Worm (Caenorhabditis elegans): ENCODE results near the gene gtf-2H3.

The gtf-2H3 gene

ce11 chrIII:10085574-10085973, 34.4 kb downstream of the gtf-2H3 start:
- no peak for TF ChIP-seq hnd-1 (tag; optimal IDR thresholded peaks at IDR 0.05)

ce11 chrIII:10085103-10085502, 34.8 kb downstream of the gtf-2H3 start, which contains the start of gene T16H12.13:
TSS of gene T16H12.13 (plus strand) at chrIII:10085403.
- no peak for TF ChIP-seq hmbx-1 (tag; optimal IDR thresholded peaks at IDR 0.05)
- TF ChIP-seq pes-1 (GFP tag; IDR thresholded peaks at IDR 0.05) = no peak
- no peak for TF ChIP-seq F13C5.2 (tag; optimal IDR thresholded peaks at IDR 0.05)
- TF ChIP-seq ceh-13 (GFP tag; optimal IDR thresholded peaks at IDR 0.05) = no peak
- no peak for TF ChIP-seq ama-1 (optimal IDR thresholded peaks at IDR 0.05)
- no peak for TF ChIP-seq scrt-1 (GFP tag; IDR thresholded peaks at IDR 0.05)
- TF ChIP-seq hnd-1 (tag; optimal IDR thresholded peaks at IDR 0.05) = no peak
- TF ChIP-seq sea-1 (GFP tag; conservative IDR thresholded peaks at IDR 0.05) = no peak
- TF ChIP-seq aly-1 (tag; optimal IDR thresholded peaks at IDR 0.05) = no peak
- no peak for TF ChIP-seq tra-4 (tag; optimal IDR thresholded peaks at IDR 0.05)
- no peak for TF ChIP-seq tbx-11 (GFP tag; IDR thresholded peaks at IDR 0.05)
- no peak for TF ChIP-seq tbx-37 (GFP tag; conservative IDR thresholded peaks at IDR 0.05)
- TF ChIP-seq flt-1 (GFP tag; IDR thresholded peaks at IDR 0.05) = no peak
- no peak for TF ChIP-seq ets-7 (tag; optimal IDR thresholded peaks at IDR 0.05)
- no peak for TF ChIP-seq B0310.2 (tag; optimal IDR thresholded peaks at IDR 0.05)

ce11 chrIII:10083242-10083641, 36.7 kb downstream of the gtf-2H3 start, which contains the start of gene T16H12.3:
TSS of gene T16H12.3 (minus strand) at chrIII:10083292.
- TF ChIP-seq flt-1 (GFP tag; IDR thresholded peaks at IDR 0.05) (no peak), aly-1 (tag; optimal IDR thresholded peaks at IDR 0.05) (no peak), scrt-1 (GFP tag; IDR thresholded peaks at IDR 0.05) (no peak), hmg-4 (GFP tag; optimal IDR thresholded peaks at IDR 0.05) (no peak), tbx-37 (GFP tag; conservative IDR thresholded peaks at IDR 0.05) (no peak), ama-1 (optimal IDR thresholded peaks at IDR 0.05) (no peak), ets-7 (tag; optimal IDR thresholded peaks at IDR 0.05) (no peak), hnd-1 (tag; optimal IDR thresholded peaks at IDR 0.05) (no peak), tbx-11 (GFP tag; IDR thresholded peaks at IDR 0.05) (no peak), sea-1 (GFP tag; conservative IDR thresholded peaks at IDR 0.05) (no peak), hmbx-1 (tag; optimal IDR thresholded peaks at IDR 0.05) (no peak), ceh-36 (tag; optimal IDR thresholded peaks at IDR 0.05) (no peak), F13C5.2 (tag; optimal IDR thresholded peaks at IDR 0.05) (no peak), B0310.2 (tag; optimal IDR thresholded peaks at IDR 0.05) (no peak), tra-4 (tag; optimal IDR thresholded peaks at IDR 0.05) (no peak), ceh-13 (GFP tag; optimal IDR thresholded peaks at IDR 0.05) (no peak), pes-1 (GFP tag; IDR thresholded peaks at IDR 0.05) (no peak)

ce11 chrIII:10078784-10079183, 41.2 kb downstream of the gtf-2H3 start:
- no peak for TF ChIP-seq hnd-1 (tag; optimal IDR thresholded peaks at IDR 0.05)
- no peak for TF ChIP-seq aly-1 (tag; optimal IDR thresholded peaks at IDR 0.05)
- no peak for TF ChIP-seq tbx-37 (GFP tag; conservative IDR thresholded peaks at IDR 0.05)
- TF ChIP-seq B0310.2 (tag; optimal IDR thresholded peaks at IDR 0.05) = no peak
- TF ChIP-seq sea-1 (GFP tag; conservative IDR thresholded peaks at IDR 0.05) = no peak
- TF ChIP-seq scrt-1 (GFP tag; IDR thresholded peaks at IDR 0.05) = no peak
- no peak for TF ChIP-seq pes-1 (GFP tag; IDR thresholded peaks at IDR 0.05)
- no peak for TF ChIP-seq tbx-11 (GFP tag; IDR thresholded peaks at IDR 0.05)
- no peak for TF ChIP-seq F13C5.2 (tag; optimal IDR thresholded peaks at IDR 0.05)
- TF ChIP-seq ceh-36 (tag; optimal IDR thresholded peaks at IDR 0.05) = no peak
- TF ChIP-seq hmg-4 (GFP tag; optimal IDR thresholded peaks at IDR 0.05) = no peak
- no peak for TF ChIP-seq ceh-13 (GFP tag; optimal IDR thresholded peaks at IDR 0.05)

- TF ChIP-seq ceh-36 (tag; optimal IDR thresholded peaks at IDR 0.05) (no peak), scrt-1 (GFP tag; IDR thresholded peaks at IDR 0.05) (no peak), tbx-37 (GFP tag; conservative IDR thresholded peaks at IDR 0.05) (no peak), sea-1 (GFP tag; conservative IDR thresholded peaks at IDR 0.05) (no peak), ceh-13 (GFP tag; optimal IDR thresholded peaks at IDR 0.05) (no peak)
These were observed 41.8 kb downstream of the gtf-2H3 start, which contains the start of gene T16G12.9 for ce11 chrIII:10078151-10078550. TSS of gene T16G12.9 (minus strand) at chrIII:10078251.

- TF ChIP-seq hmbx-1 (tag; optimal IDR thresholded peaks at IDR 0.05) (no peak), hmg-4 (GFP tag; optimal IDR thresholded peaks at IDR 0.05) (no peak), ceh-13 (GFP tag; optimal IDR thresholded peaks at IDR 0.05) (no peak), flt-1 (GFP tag; IDR thresholded peaks at IDR 0.05) (no peak), tbx-11 (GFP tag; IDR thresholded peaks at IDR 0.05) (no peak), hnd-1 (tag; optimal IDR thresholded peaks at IDR 0.05) (no peak), ets-7 (tag; optimal IDR thresholded peaks at IDR 0.05) (no peak), ama-1 (optimal IDR thresholded peaks at IDR 0.05) (no peak), tbx-37 (GFP tag; conservative IDR thresholded peaks at IDR 0.05) (no peak), B0310.2 (tag; optimal IDR thresholded peaks at IDR 0.05) (no peak), tra-4 (tag; optimal IDR thresholded peaks at IDR 0.05) (no peak), F13C5.2 (tag; optimal IDR thresholded peaks at IDR 0.05) (no peak), aly-1 (tag; optimal IDR thresholded peaks at IDR 0.05) (no peak), scrt-1 (GFP tag; IDR thresholded peaks at IDR 0.05) (no peak), sea-1 (GFP tag; conservative IDR thresholded peaks at IDR 0.05) (no peak), ceh-36 (tag; optimal IDR thresholded peaks at IDR 0.05) (no peak), pes-1 (GFP tag; IDR thresholded peaks at IDR 0.05) (no peak)
These were observed 43.9 kb downstream of the gtf-2H3 start for ce11 chrIII:10076042-10076441.

- no peak for TF ChIP-seq tra-4 (tag; optimal IDR thresholded peaks at IDR 0.05)
- no peak for TF ChIP-seq aly-1 (tag; optimal IDR thresholded peaks at IDR 0.05)
- TF ChIP-seq sea-1 (GFP tag; conservative IDR thresholded peaks at IDR 0.05) = no peak
- TF ChIP-seq hnd-1 (tag; optimal IDR thresholded peaks at IDR 0.05) = no peak
- TF ChIP-seq ets-7 (tag; optimal IDR thresholded peaks at IDR 0.05) = no peak
- no peak for TF ChIP-seq B0310.2 (tag; optimal IDR thresholded peaks at IDR 0.05)
- TF ChIP-seq ceh-36 (tag; optimal IDR thresholded peaks at IDR 0.05) = no peak
- no peak for TF ChIP-seq tbx-37 (GFP tag; conservative IDR thresholded peaks at IDR 0.05)
- TF ChIP-seq pes-1 (GFP tag; IDR thresholded peaks at IDR 0.05) = no peak
- TF ChIP-seq flt-1 (GFP tag; IDR thresholded peaks at IDR 0.05) = no peak
- no peak for TF ChIP-seq scrt-1 (GFP tag; IDR thresholded peaks at IDR 0.05)
These were observed 50.7 kb downstream of the gtf-2H3 start, which contains the start of gene T16G12.6 for ce11 chrIII:10069278-10069677. TSS of gene T16G12.6 (plus strand) at chrIII:10069578.
